Fruit fly (Drosophila melanogaster) S2 (cell line): ENCODE measurements around the gene CG14324.

ENCODE experiments used
- CG8478 ChIP-seq: fragments of >200 bp; optimal IDR thresholded peaks from 2 replicates; lab custom pipeline; 2018
- CTCF ChIP-seq, 2 experiments: fragments of >200 bp; optimal IDR thresholded peaks; 2 replicates each; lab custom pipeline; 2018

DNA sequence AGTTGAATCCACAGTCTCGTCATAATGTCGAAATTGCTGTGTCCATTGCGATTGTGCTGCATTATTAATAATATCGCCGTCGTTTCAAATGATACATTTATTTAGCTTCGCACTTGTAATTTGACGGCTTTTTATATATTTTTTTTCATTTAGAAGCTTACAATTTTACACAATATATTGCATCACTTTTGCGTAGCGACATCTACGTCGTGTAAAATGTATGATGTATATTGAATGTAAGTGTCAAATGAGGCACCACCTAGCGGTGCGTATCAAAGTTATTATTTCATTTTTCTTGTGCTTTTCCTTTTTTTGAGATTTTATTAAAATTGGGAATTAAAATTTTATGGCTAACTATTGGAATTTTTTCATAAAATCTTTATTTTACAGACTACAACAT lies 2.1 kb downstream of the CG14324 start:
- TF ChIP-seq CTCF (optimal IDR thresholded peaks at IDR 0.05; lab: Kevin White, UChicago), result peak; percentile 69 to 89
- TF ChIP-seq CG8478, result no peak
